Worm (Caenorhabditis elegans): ENCODE data around the gene Y97E10AR.3.
A peak's percentile ranks its signal among the peaks of the same experiment; 100 is the strongest.

Y97E10AR.3 gene

ce11 chrV:8044957-8045356, 37.6 kb upstream of the Y97E10AR.3 start:
- no peak for TF ChIP-seq B0310.2 (tag; optimal IDR thresholded peaks at IDR 0.05)
- TF ChIP-seq hmg-4 (GFP tag; optimal IDR thresholded peaks at IDR 0.05), result peak; percentile 33
- no peak for TF ChIP-seq ets-7 (tag; optimal IDR thresholded peaks at IDR 0.05)
- TF ChIP-seq flt-1 (GFP tag; IDR thresholded peaks at IDR 0.05), result no peak
- TF ChIP-seq tbx-11 (GFP tag; IDR thresholded peaks at IDR 0.05), result no peak
- TF ChIP-seq ceh-13 (GFP tag; optimal IDR thresholded peaks at IDR 0.05), result no peak

- TF ChIP-seq flt-1 (GFP tag; IDR thresholded peaks at IDR 0.05) (no peak), aly-1 (tag; optimal IDR thresholded peaks at IDR 0.05) (no peak), tra-4 (tag; optimal IDR thresholded peaks at IDR 0.05) (no peak), ama-1 (optimal IDR thresholded peaks at IDR 0.05) (no peak), scrt-1 (GFP tag; IDR thresholded peaks at IDR 0.05) (no peak), hmg-4 (GFP tag; optimal IDR thresholded peaks at IDR 0.05) (no peak), ceh-36 (tag; optimal IDR thresholded peaks at IDR 0.05) (no peak), F13C5.2 (tag; optimal IDR thresholded peaks at IDR 0.05) (no peak), B0310.2 (tag; optimal IDR thresholded peaks at IDR 0.05) (no peak), hmbx-1 (tag; optimal IDR thresholded peaks at IDR 0.05) (no peak), pes-1 (GFP tag; IDR thresholded peaks at IDR 0.05) (no peak), tbx-11 (GFP tag; IDR thresholded peaks at IDR 0.05) (no peak), ets-7 (tag; optimal IDR thresholded peaks at IDR 0.05) (no peak)
Observed at ce11 chrV:8043664-8044063, 36.4 kb upstream of the Y97E10AR.3 start.

ce11 chrV:8041336-8041868, 34.1 kb upstream of the Y97E10AR.3 start:
- TF ChIP-seq pes-1 (GFP tag; IDR thresholded peaks at IDR 0.05) (no peak), flt-1 (GFP tag; IDR thresholded peaks at IDR 0.05) (no peak), sea-1 (GFP tag; conservative IDR thresholded peaks at IDR 0.05) (no peak), ceh-36 (tag; optimal IDR thresholded peaks at IDR 0.05) (no peak), hmg-4 (GFP tag; optimal IDR thresholded peaks at IDR 0.05) (no peak), hmbx-1 (tag; optimal IDR thresholded peaks at IDR 0.05) (no peak), scrt-1 (GFP tag; IDR thresholded peaks at IDR 0.05) (no peak), F13C5.2 (tag; optimal IDR thresholded peaks at IDR 0.05) (no peak), ama-1 (optimal IDR thresholded peaks at IDR 0.05) (no peak), tbx-37 (GFP tag; conservative IDR thresholded peaks at IDR 0.05) (no peak), B0310.2 (tag; optimal IDR thresholded peaks at IDR 0.05) (no peak), ets-7 (tag; optimal IDR thresholded peaks at IDR 0.05) (no peak), ceh-13 (GFP tag; optimal IDR thresholded peaks at IDR 0.05) (no peak), hnd-1 (tag; optimal IDR thresholded peaks at IDR 0.05) (no peak), tbx-11 (GFP tag; IDR thresholded peaks at IDR 0.05) (no peak), aly-1 (tag; optimal IDR thresholded peaks at IDR 0.05) (no peak), tra-4 (tag; optimal IDR thresholded peaks at IDR 0.05) (no peak)

DNA sequence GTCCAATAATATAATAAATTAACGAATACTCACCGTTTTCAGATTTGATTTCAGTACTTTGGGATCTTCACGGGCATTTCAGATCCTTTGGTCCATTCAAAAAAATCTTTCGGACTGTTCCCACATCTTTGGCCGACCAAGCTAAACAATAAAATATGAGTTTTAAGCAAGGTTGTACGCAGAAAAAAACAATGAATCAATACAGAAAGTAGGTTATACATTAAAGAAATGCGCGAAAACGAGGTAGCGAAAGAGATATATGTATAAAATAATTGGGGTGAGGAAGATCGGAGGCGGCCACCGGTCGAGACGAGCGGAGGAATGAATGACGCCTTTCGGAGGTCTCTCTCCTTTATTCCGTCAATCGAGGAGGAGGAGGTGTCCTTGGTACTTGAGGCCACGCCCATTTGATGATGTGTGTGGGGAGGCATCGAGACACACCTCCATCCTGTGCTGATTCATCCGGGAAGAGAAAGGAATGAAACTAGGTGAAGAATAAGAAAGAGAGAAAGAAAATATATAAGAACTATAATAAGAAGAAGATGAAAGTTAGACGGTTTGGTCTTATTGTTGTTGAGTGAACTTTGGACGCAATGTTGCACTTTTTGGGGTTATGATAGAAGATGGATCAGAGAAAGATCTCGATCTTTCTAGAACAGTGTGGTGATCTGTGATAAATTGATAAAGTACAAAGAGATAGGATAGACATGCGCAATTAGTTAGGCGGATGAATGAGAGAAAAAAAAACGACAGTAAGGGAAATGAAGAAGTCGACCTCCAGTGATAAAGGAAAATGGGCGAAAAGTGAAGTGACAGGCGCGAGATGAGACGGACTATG, 33.2 kb upstream of the Y97E10AR.3 start:
- TF ChIP-seq hmg-4 (GFP tag; optimal IDR thresholded peaks at IDR 0.05) (peak; percentile 3), ceh-13 (GFP tag; optimal IDR thresholded peaks at IDR 0.05) (no peak), ceh-36 (tag; optimal IDR thresholded peaks at IDR 0.05) (peak; percentile 2), aly-1 (tag; optimal IDR thresholded peaks at IDR 0.05) (no peak), ama-1 (optimal IDR thresholded peaks at IDR 0.05) (peak; percentile 82)

DNA sequence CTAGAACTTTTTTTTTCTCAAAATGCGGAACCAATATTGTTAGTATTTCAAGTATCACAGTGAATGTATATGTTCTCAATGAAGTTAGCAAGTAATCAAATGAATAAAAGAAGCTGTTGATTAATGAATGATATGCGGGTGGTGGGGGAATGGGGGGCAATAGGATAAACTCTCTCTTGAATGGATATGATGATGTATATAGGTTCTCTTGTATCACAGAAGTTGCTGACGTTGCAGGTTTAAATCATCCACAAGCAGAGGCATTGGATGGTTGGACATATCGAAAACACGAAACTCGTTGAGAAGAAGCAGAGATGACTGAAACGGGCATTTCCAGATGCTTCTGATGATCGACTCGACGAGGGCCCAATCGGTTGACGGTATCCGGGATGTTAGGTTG, 32.3 kb upstream of the Y97E10AR.3 start:
- TF ChIP-seq ama-1 (optimal IDR thresholded peaks at IDR 0.05) (peak; percentile 57), sea-1 (GFP tag; conservative IDR thresholded peaks at IDR 0.05) (0 out of 2 replicates have a peak, but pooled peaks have one; percentile 28), flt-1 (GFP tag; IDR thresholded peaks at IDR 0.05) (no peak), F13C5.2 (tag; optimal IDR thresholded peaks at IDR 0.05) (no peak), hmg-4 (GFP tag; optimal IDR thresholded peaks at IDR 0.05) (no peak), tra-4 (tag; optimal IDR thresholded peaks at IDR 0.05) (no peak), hmbx-1 (tag; optimal IDR thresholded peaks at IDR 0.05) (no peak), pes-1 (GFP tag; IDR thresholded peaks at IDR 0.05) (no peak), hnd-1 (tag; optimal IDR thresholded peaks at IDR 0.05) (no peak), ceh-36 (tag; optimal IDR thresholded peaks at IDR 0.05) (no peak), aly-1 (tag; optimal IDR thresholded peaks at IDR 0.05) (no peak)

- TF ChIP-seq hmbx-1 (tag; optimal IDR thresholded peaks at IDR 0.05) (no peak), scrt-1 (GFP tag; IDR thresholded peaks at IDR 0.05) (no peak), pes-1 (GFP tag; IDR thresholded peaks at IDR 0.05) (no peak), hmg-4 (GFP tag; optimal IDR thresholded peaks at IDR 0.05) (no peak), flt-1 (GFP tag; IDR thresholded peaks at IDR 0.05) (peak; percentile 13; the same call in 1 of the 2 replicates), F13C5.2 (tag; optimal IDR thresholded peaks at IDR 0.05) (no peak), aly-1 (tag; optimal IDR thresholded peaks at IDR 0.05) (no peak), hnd-1 (tag; optimal IDR thresholded peaks at IDR 0.05) (no peak), tra-4 (tag; optimal IDR thresholded peaks at IDR 0.05) (no peak), tbx-11 (GFP tag; IDR thresholded peaks at IDR 0.05) (no peak), ceh-13 (GFP tag; optimal IDR thresholded peaks at IDR 0.05) (no peak), B0310.2 (tag; optimal IDR thresholded peaks at IDR 0.05) (peak; percentile 41), ama-1 (optimal IDR thresholded peaks at IDR 0.05) (peak; percentile 62), tbx-37 (GFP tag; conservative IDR thresholded peaks at IDR 0.05) (no peak), ceh-36 (tag; optimal IDR thresholded peaks at IDR 0.05) (no peak), ets-7 (tag; optimal IDR thresholded peaks at IDR 0.05) (no peak), sea-1 (GFP tag; conservative IDR thresholded peaks at IDR 0.05) (no peak)
Observed at ce11 chrV:8039085-8039525, 31.8 kb upstream of the Y97E10AR.3 start.

ce11 chrV:8035947-8036346, 28.6 kb upstream of the Y97E10AR.3 start, which contains the start of gene ZC513.14:
ZC513.14 (minus strand) TSS chrV:8036047.
- TF ChIP-seq hmbx-1 (tag; optimal IDR thresholded peaks at IDR 0.05) (no peak), tbx-11 (GFP tag; IDR thresholded peaks at IDR 0.05) (no peak)
